Worm (Caenorhabditis elegans) whole organism, early embryonic: Measurements from ENCODE around the gene dpl-1.

Experiments used
- B0310.2 ChIP-seq: sonication (generic microtip); optimal IDR thresholded peaks from 2 replicates; lab custom pipeline; 2016; ENCODE audit warnings: mild to moderate bottlenecking, missing genetic modification characterization, missing compliant biosample characterization
- F13C5.2 ChIP-seq: sonication (generic microtip); optimal IDR thresholded peaks from 2 replicates; lab custom pipeline; 2017; ENCODE audit warnings: mild to moderate bottlenecking, missing genetic modification characterization, inconsistent platforms, missing compliant biosample characterization
- aly-1 ChIP-seq: sonication (generic microtip); optimal IDR thresholded peaks from 2 replicates; lab custom pipeline; 2016; ENCODE audit warnings: missing genetic modification characterization, missing compliant biosample characterization
- ama-1 ChIP-seq: fragments of 150-350 bp; optimal IDR thresholded peaks from 2 replicates; lab custom pipeline; 2014
- ceh-13 ChIP-seq: fragments of 200-800 bp; sonication (Bioruptor generic); optimal IDR thresholded peaks from 2 replicates; lab custom pipeline; 2018; ENCODE audit warnings: mild to moderate bottlenecking, missing genetic modification characterization, missing compliant biosample characterization
- ceh-36 ChIP-seq: sonication (generic microtip); optimal IDR thresholded peaks from 2 replicates; lab custom pipeline; 2016; ENCODE audit warnings: missing genetic modification characterization, inconsistent platforms, missing compliant biosample characterization
- ets-7 ChIP-seq: sonication (generic microtip); optimal IDR thresholded peaks from 2 replicates; lab custom pipeline; 2016; ENCODE audit warnings: missing genotype, missing genetic modification characterization, missing compliant biosample characterization
- flt-1 ChIP-seq: fragments of 200-800 bp; sonication (Bioruptor generic); IDR thresholded peaks from 2 replicates; pipeline ENCODE4 v1.3.6; 2022; ENCODE audit warnings: missing genetic modification characterization, missing compliant biosample characterization
- hmbx-1 ChIP-seq: sonication (generic microtip); optimal IDR thresholded peaks from 2 replicates; lab custom pipeline; 2016; ENCODE audit warnings: mild to moderate bottlenecking, missing genetic modification characterization, missing compliant biosample characterization
- hmg-4 ChIP-seq: fragments of 200-800 bp; sonication (Bioruptor generic); optimal IDR thresholded peaks from 2 replicates; lab custom pipeline; 2018; ENCODE audit warnings: mild to moderate bottlenecking, missing genetic modification characterization, missing compliant biosample characterization
- hnd-1 ChIP-seq: sonication (generic microtip); optimal IDR thresholded peaks from 2 replicates; lab custom pipeline; 2016; ENCODE audit warnings: missing genetic modification characterization, missing compliant biosample characterization
- pes-1 ChIP-seq: fragments of 200-800 bp; sonication (Bioruptor generic); IDR thresholded peaks from 2 replicates; pipeline ENCODE4 v1.3.6; 2022; ENCODE audit warnings: missing genetic modification reagents, missing genetic modification characterization, missing compliant biosample characterization
- scrt-1 ChIP-seq: fragments of 200-800 bp; sonication (Bioruptor generic); IDR thresholded peaks from 2 replicates; pipeline ENCODE4 v1.3.6; 2022; ENCODE audit warnings: missing genetic modification characterization, missing compliant biosample characterization
- sea-1 ChIP-seq: fragments of 200-800 bp; sonication (Bioruptor generic); conservative IDR thresholded peaks from 2 replicates; pipeline ENCODE4 v1.3.6; 2022; ENCODE audit warnings: missing genetic modification characterization, missing compliant biosample characterization
- tbx-11 ChIP-seq: fragments of 200-800 bp; sonication (Bioruptor generic); IDR thresholded peaks from 2 replicates; pipeline ENCODE4 v1.3.6; 2022; ENCODE audit warnings: missing genetic modification characterization, missing compliant biosample characterization
- tbx-37 ChIP-seq: fragments of 200-800 bp; sonication (Bioruptor generic); conservative IDR thresholded peaks from 2 replicates; pipeline ENCODE4 v1.3.6; 2022; ENCODE audit warnings: missing genetic modification reagents, missing genetic modification characterization, missing compliant biosample characterization
- tra-4 ChIP-seq: sonication (generic microtip); optimal IDR thresholded peaks from 2 replicates; lab custom pipeline; 2017; ENCODE audit warnings: missing genetic modification characterization, missing compliant biosample characterization

dpl-1 gene

DNA sequence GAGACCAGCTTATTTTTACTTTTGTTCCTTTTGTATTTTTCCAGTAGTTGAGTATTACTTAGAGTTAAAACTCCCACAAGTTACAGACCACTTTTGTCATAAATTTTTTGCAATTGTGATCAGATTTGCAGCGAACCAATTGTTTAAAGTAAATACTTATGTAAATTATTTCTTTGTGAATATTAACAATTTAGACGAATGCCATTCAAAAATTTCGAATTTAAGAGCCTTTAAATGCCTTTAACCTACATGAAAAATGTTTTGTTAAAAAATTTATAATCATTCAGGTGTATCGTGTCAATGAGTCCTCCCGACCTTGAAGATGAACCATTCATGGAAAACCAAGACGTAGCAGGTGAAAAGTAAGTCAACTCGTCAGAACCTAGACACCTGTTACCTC lies 23.7 kb upstream of the dpl-1 start, which contains the start of gene W07A12.4:
W07A12.4 (plus strand) TSS at position 301 of the 400 bp plus-strand sequence.
- no peak for TF ChIP-seq B0310.2 (tag; lab: Kevin White, UChicago)
- no peak for TF ChIP-seq aly-1 (tag; lab: Kevin White, UChicago)
- TF ChIP-seq ets-7 (tag; lab: Kevin White, UChicago) = no peak

DNA sequence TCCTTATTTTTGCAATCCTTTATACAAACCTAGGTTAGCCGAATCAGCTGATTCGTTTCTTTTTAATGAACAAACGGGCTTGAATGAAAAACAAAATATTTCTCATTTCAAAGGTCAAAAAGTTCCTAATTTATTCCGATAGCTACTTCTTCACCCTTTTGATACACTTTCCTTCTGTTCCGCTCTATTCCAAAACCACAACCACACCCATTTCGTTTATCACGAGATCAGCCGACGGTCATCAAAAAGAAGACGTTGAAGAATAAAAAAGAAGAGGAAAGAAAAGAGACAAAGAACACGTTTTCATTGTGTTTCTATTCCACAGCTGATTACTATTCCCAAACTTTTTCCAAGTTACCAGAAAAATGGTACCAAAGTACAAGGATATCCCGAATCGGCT lies 21.6 kb upstream of the dpl-1 start:
- TF ChIP-seq ama-1 (lab: Kevin White, UChicago) = no peak
- no peak for TF ChIP-seq tbx-37 (GFP tag; lab: Robert Waterston, UW)
- no peak for TF ChIP-seq hmg-4 (GFP tag; lab: Kevin White, UChicago)
- TF ChIP-seq pes-1 (GFP tag; lab: Robert Waterston, UW) = no peak
- no peak for TF ChIP-seq hnd-1
- TF ChIP-seq scrt-1 (GFP tag; lab: Robert Waterston, UW) = no peak
- no peak for TF ChIP-seq ets-7 (tag; lab: Kevin White, UChicago)
- no peak for TF ChIP-seq flt-1 (GFP tag; lab: Robert Waterston, UW)
- TF ChIP-seq F13C5.2 (tag; lab: Kevin White, UChicago) = no peak
- TF ChIP-seq sea-1 = no peak
- TF ChIP-seq ceh-36 (tag; lab: Kevin White, UChicago) = no peak
- TF ChIP-seq aly-1 (tag; lab: Kevin White, UChicago) = no peak
- TF ChIP-seq tbx-11 (GFP tag; lab: Robert Waterston, UW) = no peak
- no peak for TF ChIP-seq B0310.2 (tag; lab: Kevin White, UChicago)
- TF ChIP-seq ceh-13 (GFP tag; lab: Kevin White, UChicago) = no peak
- no peak for TF ChIP-seq tra-4

DNA sequence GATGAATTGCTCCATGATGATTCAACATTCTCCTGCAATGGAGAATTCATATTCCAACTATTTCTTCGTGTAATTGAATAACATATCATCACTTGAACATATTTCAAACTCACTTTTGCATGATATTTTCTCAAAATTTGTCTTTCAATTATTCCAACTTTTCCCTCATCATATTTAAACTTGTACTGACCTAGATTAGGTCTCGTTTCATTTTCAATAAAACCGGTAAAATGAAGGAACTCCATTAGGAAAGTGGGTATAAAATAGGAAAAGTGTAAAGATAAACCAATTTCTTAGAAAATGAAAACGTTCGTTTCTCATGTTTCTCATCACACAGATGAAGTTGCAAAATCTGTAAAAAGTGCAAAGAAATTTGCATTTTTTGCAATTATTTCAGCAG lies 17.5 kb upstream of the dpl-1 start, which contains the start of gene col-78:
col-78 (plus strand) TSS at position 301 of the 400 bp plus-strand sequence.
- TF ChIP-seq B0310.2 (tag; lab: Kevin White, UChicago) (no peak), tra-4 (no peak), ets-7 (tag; lab: Kevin White, UChicago) (no peak)

DNA sequence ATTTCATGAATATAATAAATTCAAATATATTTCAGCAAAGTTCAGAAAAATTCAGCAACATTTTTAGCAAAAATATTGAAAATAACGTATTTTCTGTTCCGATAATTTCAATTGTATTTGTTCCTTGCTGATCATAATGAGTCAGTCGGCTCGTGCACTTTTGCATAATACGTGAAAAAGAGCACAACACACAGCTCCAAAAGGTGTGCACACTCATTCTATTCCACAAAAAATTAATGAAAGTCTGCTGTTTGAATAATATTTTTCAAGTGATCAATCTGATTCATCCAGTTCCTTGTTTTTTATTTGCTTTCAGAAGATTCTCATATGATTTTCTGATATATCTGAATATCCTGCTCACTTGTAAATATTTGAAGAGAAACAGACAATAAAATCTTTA lies 15.4 kb upstream of the dpl-1 start:
- no peak for TF ChIP-seq tbx-37 (GFP tag; lab: Robert Waterston, UW)
- no peak for TF ChIP-seq scrt-1 (GFP tag; lab: Robert Waterston, UW)
- no peak for TF ChIP-seq ama-1 (lab: Kevin White, UChicago)
- no peak for TF ChIP-seq hnd-1
- TF ChIP-seq ceh-13 (GFP tag; lab: Kevin White, UChicago) = no peak
- TF ChIP-seq pes-1 (GFP tag; lab: Robert Waterston, UW) = no peak
- TF ChIP-seq aly-1 (tag; lab: Kevin White, UChicago) = no peak
- no peak for TF ChIP-seq sea-1
- TF ChIP-seq hmbx-1 (tag; lab: Kevin White, UChicago) = no peak
- no peak for TF ChIP-seq tra-4
- no peak for TF ChIP-seq tbx-11 (GFP tag; lab: Robert Waterston, UW)
- no peak for TF ChIP-seq B0310.2 (tag; lab: Kevin White, UChicago)
- no peak for TF ChIP-seq ceh-36 (tag; lab: Kevin White, UChicago)
- TF ChIP-seq flt-1 (GFP tag; lab: Robert Waterston, UW) = no peak
- no peak for TF ChIP-seq ets-7 (tag; lab: Kevin White, UChicago)

DNA sequence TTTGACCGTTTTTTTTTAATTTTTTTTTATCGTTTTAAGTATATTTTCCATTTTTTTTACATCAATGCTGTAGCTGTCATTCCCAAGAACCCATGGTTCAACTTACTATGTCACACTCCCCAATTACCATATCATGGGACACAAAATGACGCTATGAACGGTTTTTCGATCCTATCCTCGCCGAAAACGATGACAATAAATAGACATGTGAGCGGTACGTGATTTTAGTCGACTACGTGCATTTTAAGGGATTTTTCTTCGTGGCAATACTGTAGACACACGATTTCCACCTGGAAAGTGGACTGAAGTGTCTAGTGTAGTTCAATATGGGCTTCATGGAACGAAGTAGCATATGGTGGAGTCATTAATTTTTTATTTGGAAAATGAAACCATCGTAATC lies 13.4 kb upstream of the dpl-1 start:
- TF ChIP-seq pes-1 (GFP tag; lab: Robert Waterston, UW) = no peak
- TF ChIP-seq ets-7 (tag; lab: Kevin White, UChicago) = no peak
- no peak for TF ChIP-seq aly-1 (tag; lab: Kevin White, UChicago)
- TF ChIP-seq scrt-1 (GFP tag; lab: Robert Waterston, UW) = no peak
- TF ChIP-seq flt-1 (GFP tag; lab: Robert Waterston, UW) = no peak
- no peak for TF ChIP-seq ama-1 (lab: Kevin White, UChicago)
- no peak for TF ChIP-seq tbx-11 (GFP tag; lab: Robert Waterston, UW)
- TF ChIP-seq ceh-13 (GFP tag; lab: Kevin White, UChicago) = no peak

DNA sequence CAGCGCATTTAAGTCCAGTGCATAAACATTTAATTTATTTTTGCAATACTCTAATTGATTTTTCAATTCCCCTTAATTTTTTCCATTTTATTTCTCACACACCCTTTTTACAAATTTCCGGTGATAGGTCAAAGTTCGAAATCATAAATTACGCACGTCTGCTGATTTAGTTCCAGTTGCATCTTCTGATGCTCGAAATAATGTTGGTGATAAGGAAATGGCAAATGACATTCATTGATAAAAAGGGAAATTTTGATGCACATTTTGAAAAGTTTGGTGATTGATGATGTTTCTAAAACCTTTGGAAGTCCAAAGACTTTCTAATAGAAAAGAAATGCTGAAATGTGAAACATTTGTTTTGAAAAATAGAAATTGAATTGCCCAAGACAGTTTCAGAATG lies 12.6 kb upstream of the dpl-1 start:
- TF ChIP-seq ceh-36 (tag; lab: Kevin White, UChicago) (no peak), pes-1 (GFP tag; lab: Robert Waterston, UW) (no peak), tra-4 (no peak), sea-1 (no peak), ama-1 (lab: Kevin White, UChicago) (no peak), ceh-13 (GFP tag; lab: Kevin White, UChicago) (no peak), hnd-1 (no peak), F13C5.2 (tag; lab: Kevin White, UChicago) (no peak), hmbx-1 (tag; lab: Kevin White, UChicago) (no peak), ets-7 (tag; lab: Kevin White, UChicago) (no peak), flt-1 (GFP tag; lab: Robert Waterston, UW) (no peak), tbx-37 (GFP tag; lab: Robert Waterston, UW) (no peak), hmg-4 (GFP tag; lab: Kevin White, UChicago) (no peak), B0310.2 (tag; lab: Kevin White, UChicago) (no peak), tbx-11 (GFP tag; lab: Robert Waterston, UW) (no peak), scrt-1 (GFP tag; lab: Robert Waterston, UW) (no peak), aly-1 (tag; lab: Kevin White, UChicago) (no peak)

DNA sequence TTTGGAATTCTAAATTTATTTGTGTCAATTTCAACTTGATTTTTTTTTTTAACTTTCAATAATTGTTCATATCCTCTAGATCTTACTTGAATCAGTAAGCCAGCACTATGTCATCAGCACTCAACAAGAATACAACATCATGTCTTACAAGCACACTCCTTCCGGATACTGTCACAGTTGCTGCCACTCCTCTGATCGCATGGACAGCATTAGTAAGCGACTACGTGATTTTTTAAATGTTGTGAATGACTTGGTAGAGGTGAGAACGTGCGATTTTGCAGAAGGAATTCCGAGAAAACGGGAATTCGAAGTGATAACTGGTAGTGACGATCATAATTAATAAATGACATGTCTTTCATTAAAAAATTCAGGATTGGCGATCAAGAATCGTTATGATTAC lies 11.7 kb upstream of the dpl-1 start, which contains the start of gene oac-54:
oac-54 (plus strand) TSS at position 83 of the 400 bp plus-strand sequence.
- TF ChIP-seq ceh-13 (GFP tag; lab: Kevin White, UChicago) (no peak), tbx-37 (GFP tag; lab: Robert Waterston, UW) (no peak), ceh-36 (tag; lab: Kevin White, UChicago) (no peak)
